Fruit fly (Drosophila melanogaster): ENCODE results near the gene CG4572.

Gene CG4572

DNA sequence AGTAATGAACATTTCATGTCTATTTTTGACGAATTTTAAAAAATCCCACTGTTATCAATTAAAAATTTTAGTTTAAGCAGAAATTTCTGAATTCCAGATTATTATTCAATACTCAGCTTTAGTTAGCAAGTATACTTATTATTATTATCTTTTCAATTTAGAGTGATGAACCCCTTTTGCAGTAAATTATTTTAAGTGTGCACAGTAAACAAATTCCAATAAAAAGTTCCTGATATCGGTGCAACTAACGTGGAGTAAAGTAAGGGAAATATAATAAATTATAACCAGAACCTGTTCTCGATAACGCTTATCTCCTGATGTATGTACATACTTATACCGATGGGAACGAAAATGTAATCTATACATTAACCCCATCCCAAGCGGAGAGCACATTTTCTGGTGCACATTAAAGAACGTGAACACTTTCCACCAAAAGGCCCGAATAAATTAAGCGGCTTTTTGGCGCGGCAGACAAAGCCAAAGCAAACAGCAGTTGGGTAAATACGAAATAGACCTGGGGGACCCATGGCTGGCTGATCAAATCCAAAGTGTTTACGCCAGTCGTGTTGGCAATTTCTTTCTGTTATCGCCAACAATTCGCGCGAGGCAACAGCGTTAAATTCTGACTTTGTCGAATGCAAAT, 6.1 kb downstream of the CG4572 start (continued):
- no peak for TF ChIP-seq bigmax (GFP tag; optimal IDR thresholded peaks at IDR 0.05)
- TF ChIP-seq oc (tag; optimal IDR thresholded peaks at IDR 0.05), result no peak
- no peak for TF ChIP-seq CG11504 (tag; optimal IDR thresholded peaks at IDR 0.05)
- TF ChIP-seq salm (tag; optimal IDR thresholded peaks at IDR 0.05), result peak; percentile 2
- TF ChIP-seq Hr51 (GFP tag; optimal IDR thresholded peaks at IDR 0.05), result no peak
- TF ChIP-seq klu (GFP tag; IDR thresholded peaks at IDR 0.05), result no peak
- no peak for TF ChIP-seq crol (GFP tag; IDR thresholded peaks at IDR 0.05)
- TF ChIP-seq CG2120 (GFP tag; optimal IDR thresholded peaks at IDR 0.05), result peak; percentile 62
- TF ChIP-seq Tbp (GFP tag; optimal IDR thresholded peaks at IDR 0.05), result no peak
- no peak for TF ChIP-seq CG13775 (GFP tag; optimal IDR thresholded peaks at IDR 0.05)
- TF ChIP-seq CG10654 (GFP tag; optimal IDR thresholded peaks at IDR 0.05), result no peak
- TF ChIP-seq ara (GFP tag; IDR thresholded peaks at IDR 0.05), result 0 out of 2 replicates have a peak, but pooled peaks have one; percentile 31
- no peak for TF ChIP-seq en (GFP tag; optimal IDR thresholded peaks at IDR 0.05)
- no peak for TF ChIP-seq row (GFP tag; IDR thresholded peaks at IDR 0.05)
- no peak for TF ChIP-seq CG8388 (GFP tag; optimal IDR thresholded peaks at IDR 0.05)
- TF ChIP-seq esg (GFP tag; conservative IDR thresholded peaks at IDR 0.05), result no peak
- no peak for TF ChIP-seq phol (tag; optimal IDR thresholded peaks at IDR 0.05)
- TF ChIP-seq Awh (GFP tag; IDR thresholded peaks at IDR 0.05), result peak; percentile 66
- no peak for TF ChIP-seq Ssrp (tag; optimal IDR thresholded peaks at IDR 0.05)
- peak; percentile 75 for TF ChIP-seq exex (tag; optimal IDR thresholded peaks at IDR 0.05)
- no peak for TF ChIP-seq CG31388 (GFP tag; optimal IDR thresholded peaks at IDR 0.05)
- no peak for TF ChIP-seq ems (GFP tag; optimal IDR thresholded peaks at IDR 0.05)
- TF ChIP-seq Oli (tag; optimal IDR thresholded peaks at IDR 0.05), result no peak
- TF ChIP-seq pho (GFP tag; optimal IDR thresholded peaks at IDR 0.05), result peak; percentile 37
- TF ChIP-seq dmrt11E (tag; optimal IDR thresholded peaks at IDR 0.05), result no peak
- TF ChIP-seq crp (GFP tag; optimal IDR thresholded peaks at IDR 0.05), result no peak
- TF ChIP-seq Nf-YC (tag; optimal IDR thresholded peaks at IDR 0.05), result no peak
- peak; percentile 48; the same call in 1 of the 3 replicates for TF ChIP-seq ken (GFP tag; IDR thresholded peaks at IDR 0.05)
- TF ChIP-seq Mrtf (GFP tag; IDR thresholded peaks at IDR 0.05), result no peak
- TF ChIP-seq CG18262 (tag; optimal IDR thresholded peaks at IDR 0.05), result no peak
- no peak for TF ChIP-seq peb (GFP tag; IDR thresholded peaks at IDR 0.05)
- TF ChIP-seq Dp (GFP tag; optimal IDR thresholded peaks at IDR 0.05), result no peak
- peak in 1 of 2 experiments; percentile 2 for TF ChIP-seq dpn (GFP tag; optimal IDR thresholded peaks at IDR 0.05)
- no peak for TF ChIP-seq CG4424 (GFP tag; optimal IDR thresholded peaks at IDR 0.05)
- no peak for TF ChIP-seq sd (tag; optimal IDR thresholded peaks at IDR 0.05)
- no peak for TF ChIP-seq al (GFP tag; IDR thresholded peaks at IDR 0.05)
- no peak for TF ChIP-seq fd96Cb (tag; optimal IDR thresholded peaks at IDR 0.05)
- no peak for TF ChIP-seq cwo (GFP tag; optimal IDR thresholded peaks at IDR 0.05)
- TF ChIP-seq jing (GFP tag; optimal IDR thresholded peaks at IDR 0.05), result no peak
- TF ChIP-seq sisA (GFP tag; IDR thresholded peaks at IDR 0.05), result no peak
- TF ChIP-seq CG30431 (GFP tag; optimal IDR thresholded peaks at IDR 0.05), result no peak
- no peak for TF ChIP-seq CG2875 (GFP tag; optimal IDR thresholded peaks at IDR 0.05)
- no peak for TF ChIP-seq abd-A (tag; optimal IDR thresholded peaks at IDR 0.05)
- no peak for TF ChIP-seq ap (GFP tag; IDR thresholded peaks at IDR 0.05)
- no peak for TF ChIP-seq br (optimal IDR thresholded peaks at IDR 0.05)
- TF ChIP-seq zf30C (GFP tag; optimal IDR thresholded peaks at IDR 0.05), result no peak
- no peak for TF ChIP-seq CG9797 (GFP tag; optimal IDR thresholded peaks at IDR 0.05)
- TF ChIP-seq CG17568 (GFP tag; optimal IDR thresholded peaks at IDR 0.05), result no peak
- no peak for TF ChIP-seq pnt (GFP tag; optimal IDR thresholded peaks at IDR 0.05)
- TF ChIP-seq CG2889 (GFP tag; IDR thresholded peaks at IDR 0.05), result no peak
- no peak for TF ChIP-seq gcm (GFP tag; optimal IDR thresholded peaks at IDR 0.05)
